Fruit fly (Drosophila melanogaster): ENCODE results near the gene msi.

The msi gene

dm6 chr3R:25623800-25624791 is 108.2 kb downstream of the msi start, which contains the start of gene Npl4 (continued):
- TF ChIP-seq pho (GFP tag; optimal IDR thresholded peaks at IDR 0.05) (no peak), hkb (optimal IDR thresholded peaks at IDR 0.05) (no peak), hkb (GFP tag; IDR thresholded peaks at IDR 0.05) (no peak), CG16813 (GFP tag; IDR thresholded peaks at IDR 0.05; ENCODE audit: partially characterized antibody) (peak; percentile 89), CG13775 (GFP tag; optimal IDR thresholded peaks at IDR 0.05) (peak; percentile 29), hbn (GFP tag; IDR thresholded peaks at IDR 0.05; ENCODE audit: partially characterized antibody) (peak; percentile 85), zen2 (GFP tag; IDR thresholded peaks at IDR 0.05; ENCODE audit: partially characterized antibody) (peak; percentile 96), CG7372 (GFP tag; IDR thresholded peaks at IDR 0.05) (no peak), CG8924 (tag; optimal IDR thresholded peaks at IDR 0.05) (peak; percentile 61), Ravus (GFP tag; IDR thresholded peaks at IDR 0.05) (peak; percentile 56), CG9797 (GFP tag; optimal IDR thresholded peaks at IDR 0.05) (peak; percentile 36), sna (GFP tag; IDR thresholded peaks at IDR 0.05; ENCODE audit: partially characterized antibody) (peak; percentile 87), Deaf1 (tag; optimal IDR thresholded peaks at IDR 0.05) (no peak), HLHmδ (GFP tag; optimal IDR thresholded peaks at IDR 0.05) (no peak), CG32532 (GFP tag; IDR thresholded peaks at IDR 0.05) (peak; percentile 30; the same call in 1 of the 2 replicates), ro (GFP tag; IDR thresholded peaks at IDR 0.05) (no peak), CG2120 (GFP tag; optimal IDR thresholded peaks at IDR 0.05) (no peak), Taf1 (GFP tag; IDR thresholded peaks at IDR 0.05) (no peak), CG16815 (GFP tag; optimal IDR thresholded peaks at IDR 0.05) (peak; percentile 6), Opbp (GFP tag; IDR thresholded peaks at IDR 0.05; ENCODE audit: partially characterized antibody) (peak; percentile 95), Asciz (GFP tag; optimal IDR thresholded peaks at IDR 0.05) (no peak), hth (optimal IDR thresholded peaks at IDR 0.05) (no peak), inv (GFP tag; IDR thresholded peaks at IDR 0.05; ENCODE audit: partially characterized antibody) (peak; percentile 82), fru (optimal IDR thresholded peaks at IDR 0.05) (no peak), Blimp-1 (GFP tag; optimal IDR thresholded peaks at IDR 0.05) (no peak), CG12236 (GFP tag; optimal IDR thresholded peaks at IDR 0.05) (no peak), Rfx (GFP tag; IDR thresholded peaks at IDR 0.05) (0 out of 2 replicates have a peak, but pooled peaks have one; percentile 14), BtbVII (GFP tag; optimal IDR thresholded peaks at IDR 0.05) (peak; percentile 23), abd-A (tag; optimal IDR thresholded peaks at IDR 0.05) (no peak), esg (GFP tag; conservative IDR thresholded peaks at IDR 0.05) (no peak), CG34422 (GFP tag; IDR thresholded peaks at IDR 0.05) (peak; percentile 72; the same call in 1 of the 3 replicates), Doc3 (GFP tag; IDR thresholded peaks at IDR 0.05; ENCODE audit: partially characterized antibody) (peak; percentile 81), CG42726 (GFP tag; IDR thresholded peaks at IDR 0.05; ENCODE audit: partially characterized antibody) (peak; percentile 59; the same call in 1 of the 2 replicates), Atf3 (GFP tag; optimal IDR thresholded peaks at IDR 0.05) (no peak), C15 (GFP tag; IDR thresholded peaks at IDR 0.05) (no peak), bbx (GFP tag; IDR thresholded peaks at IDR 0.05; ENCODE audit: partially characterized antibody) (peak; percentile 98), D (optimal IDR thresholded peaks at IDR 0.05) (no peak), D (GFP tag; optimal IDR thresholded peaks at IDR 0.05) (no peak), Neu2 (GFP tag; optimal IDR thresholded peaks at IDR 0.05; ENCODE audit: borderline replicate concordance) (no peak), org-1 (GFP tag; optimal IDR thresholded peaks at IDR 0.05) (no peak), CG17802 (tag; optimal IDR thresholded peaks at IDR 0.05) (no peak), nmo (GFP tag; optimal IDR thresholded peaks at IDR 0.05) (no peak), peb (GFP tag; IDR thresholded peaks at IDR 0.05) (no peak), Bdp1 (GFP tag; optimal IDR thresholded peaks at IDR 0.05) (no peak), CG4404 (GFP tag; IDR thresholded peaks at IDR 0.05) (no peak), grau (tag; optimal IDR thresholded peaks at IDR 0.05) (no peak), Max (GFP tag; optimal IDR thresholded peaks at IDR 0.05) (no peak), D19B (GFP tag; optimal IDR thresholded peaks at IDR 0.05) (no peak), Adf1 (GFP tag; IDR thresholded peaks at IDR 0.05) (no peak)
